Fruit fly (Drosophila melanogaster): ENCODE data around the gene CG11134.

The CG11134 gene

DNA sequence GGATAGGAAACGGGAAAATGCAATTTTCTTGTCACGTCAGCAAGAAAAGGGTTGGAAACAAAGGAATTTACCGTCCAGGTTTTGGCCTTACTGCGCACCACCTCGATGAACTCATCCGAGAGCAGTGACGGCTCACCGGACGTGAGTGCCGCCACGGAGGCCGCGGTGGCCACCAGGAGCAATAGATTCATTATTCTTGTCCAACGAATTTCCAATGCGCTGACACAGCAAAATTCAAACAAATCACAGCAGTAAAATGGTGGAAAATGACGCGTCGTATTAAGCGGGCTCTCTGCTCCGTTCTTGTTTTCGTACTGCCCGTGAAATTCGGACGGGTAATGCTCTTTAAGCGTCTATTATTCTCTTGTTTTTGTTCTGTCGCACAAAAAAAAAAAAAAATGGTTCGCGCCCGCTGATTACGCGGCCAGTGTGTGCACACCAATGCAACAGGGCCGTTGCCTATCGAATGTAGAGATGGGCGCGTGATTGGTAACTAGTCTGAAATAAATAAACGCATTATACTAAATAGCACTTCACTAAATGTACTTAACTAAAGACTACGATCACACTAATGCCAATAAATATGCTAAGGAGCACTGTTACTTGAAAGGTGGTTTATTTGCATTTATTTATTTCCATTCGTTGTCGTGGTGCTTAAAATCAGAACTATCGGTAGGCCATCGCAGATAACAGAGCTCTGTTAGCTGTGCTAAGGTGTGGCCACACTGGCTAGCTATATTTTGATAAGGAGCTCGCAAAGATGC is 44.2 kb downstream of the CG11134 start, which contains the start of the genes CtsB and amrt (continued):
- TF ChIP-seq lilli (GFP tag; optimal IDR thresholded peaks at IDR 0.05) (peak; percentile 62), Blimp-1 (GFP tag; optimal IDR thresholded peaks at IDR 0.05) (no peak), scrt (GFP tag; optimal IDR thresholded peaks at IDR 0.05) (no peak), zfh1 (GFP tag; IDR thresholded peaks at IDR 0.05) (no peak), tio (GFP tag; optimal IDR thresholded peaks at IDR 0.05) (no peak), slp2 (GFP tag; optimal IDR thresholded peaks at IDR 0.05) (peak; percentile 16), CG7357 (GFP tag; IDR thresholded peaks at IDR 0.05) (no peak), zf30C (GFP tag; optimal IDR thresholded peaks at IDR 0.05) (no peak), Stat92E (GFP tag; optimal IDR thresholded peaks at IDR 0.05) (no peak), CG17802 (tag; optimal IDR thresholded peaks at IDR 0.05) (peak; percentile 13), CG12219 (GFP tag; optimal IDR thresholded peaks at IDR 0.05) (no peak), CG3163 (GFP tag; optimal IDR thresholded peaks at IDR 0.05) (peak; percentile 88), Hsf (GFP tag; optimal IDR thresholded peaks at IDR 0.05) (peak; percentile 48), CG15011 (GFP tag; optimal IDR thresholded peaks at IDR 0.05) (no peak), GATAe (GFP tag; conservative IDR thresholded peaks at IDR 0.05) (peak; percentile 61; the same call in 1 of the 2 replicates), H15 (GFP tag; IDR thresholded peaks at IDR 0.05) (no peak), MBD-R2 (GFP tag; IDR thresholded peaks at IDR 0.05) (peak; percentile 52), luna (GFP tag; optimal IDR thresholded peaks at IDR 0.05) (peak; percentile 7), chif (GFP tag; optimal IDR thresholded peaks at IDR 0.05) (peak; percentile 23 to 33), CoRest (tag; optimal IDR thresholded peaks at IDR 0.05) (peak; percentile 65), CG5180 (GFP tag; optimal IDR thresholded peaks at IDR 0.05) (no peak), eve (GFP tag; optimal IDR thresholded peaks at IDR 0.05) (peak in 1 of 2 experiments; percentile 11), CG3407 (GFP tag; optimal IDR thresholded peaks at IDR 0.05) (no peak), Oaz (GFP tag; IDR thresholded peaks at IDR 0.05) (no peak), fu2 (GFP tag; optimal IDR thresholded peaks at IDR 0.05) (peak; percentile 56), CkIIα-i1 (GFP tag; IDR thresholded peaks at IDR 0.05) (no peak), Nf-YB (GFP tag; optimal IDR thresholded peaks at IDR 0.05) (no peak), CG8765 (GFP tag; IDR thresholded peaks at IDR 0.05) (no peak), CG7987 (GFP tag; optimal IDR thresholded peaks at IDR 0.05) (no peak), corto (GFP tag; optimal IDR thresholded peaks at IDR 0.05) (no peak), Hey (tag; optimal IDR thresholded peaks at IDR 0.05) (no peak), CG6175 (GFP tag; IDR thresholded peaks at IDR 0.05) (no peak), cato (GFP tag; optimal IDR thresholded peaks at IDR 0.05; ENCODE audit: borderline replicate concordance) (no peak), seq (GFP tag; IDR thresholded peaks at IDR 0.05) (no peak), tll (GFP tag; optimal IDR thresholded peaks at IDR 0.05) (peak in 1 of 2 experiments; percentile 87), trem (tag; optimal IDR thresholded peaks at IDR 0.05) (peak; percentile 44), pb (GFP tag; optimal IDR thresholded peaks at IDR 0.05) (no peak), mam (GFP tag; optimal IDR thresholded peaks at IDR 0.05) (peak; percentile 70), zen (tag; optimal IDR thresholded peaks at IDR 0.05) (peak; percentile 40), nmo (GFP tag; optimal IDR thresholded peaks at IDR 0.05) (peak; percentile 76), sens-2 (GFP tag; IDR thresholded peaks at IDR 0.05) (no peak), az2 (GFP tag; optimal IDR thresholded peaks at IDR 0.05) (peak; percentile 14), bigmax (GFP tag; optimal IDR thresholded peaks at IDR 0.05) (no peak), CG32767 (GFP tag; IDR thresholded peaks at IDR 0.05) (no peak), CG31388 (GFP tag; optimal IDR thresholded peaks at IDR 0.05) (no peak), bcd (GFP tag; optimal IDR thresholded peaks at IDR 0.05) (peak; percentile 35), CG11398 (GFP tag; optimal IDR thresholded peaks at IDR 0.05) (peak; percentile 52), crc (GFP tag; optimal IDR thresholded peaks at IDR 0.05) (no peak), dysf (GFP tag; IDR thresholded peaks at IDR 0.05) (peak; percentile 62; the same call in 2 of the 3 replicates), E2f1 (GFP tag; IDR thresholded peaks at IDR 0.05) (no peak)

Data from whole organism, embryonic.